Fruit fly (Drosophila melanogaster) whole organism, embryonic: ENCODE results near the gene rt.

ENCODE experiments used
- B-H1 ChIP-seq: fragments of 200-800 bp; sonication (Bioruptor generic); IDR thresholded peaks from 3 replicates; pipeline ENCODE4 v1.3.6; 2022; ENCODE audit warnings: missing biosample characterization, missing genetic modification characterization
- CG11456 ChIP-seq: fragments of 200-800 bp; sonication (Bioruptor generic); IDR thresholded peaks from 3 replicates; pipeline ENCODE4 v1.3.6; 2022; ENCODE audit warnings: missing biosample characterization, missing genetic modification characterization
- CG12155 ChIP-seq: fragments of 200-800 bp; sonication (Bioruptor generic); optimal IDR thresholded peaks from 3 replicates; lab custom pipeline; 2016; ENCODE audit warnings: missing biosample characterization, missing genetic modification characterization
- CG12391 ChIP-seq: fragments of 200-800 bp; sonication (Bioruptor generic); optimal IDR thresholded peaks from 3 replicates; lab custom pipeline; 2018; ENCODE audit warnings: missing biosample characterization, mild to moderate bottlenecking, missing genetic modification characterization, moderate library complexity
- CG13624 ChIP-seq: fragments of 200-800 bp; sonication (Bioruptor generic); optimal IDR thresholded peaks from 2 replicates; lab custom pipeline; 2016; ENCODE audit warnings: missing biosample characterization, missing genetic modification characterization
- CG17361 ChIP-seq: fragments of 200-800 bp; sonication (Bioruptor generic); IDR thresholded peaks from 3 replicates; pipeline ENCODE4 v1.3.6; 2022; ENCODE audit warnings: missing biosample characterization, missing genetic modification characterization
- CG17912 ChIP-seq: fragments of 200-800 bp; sonication (Bioruptor generic); optimal IDR thresholded peaks from 2 replicates; lab custom pipeline; 2018; ENCODE audit warnings: missing biosample characterization, mild to moderate bottlenecking, missing genetic modification characterization
- CG18599 ChIP-seq: fragments of 200-800 bp; sonication (Bioruptor generic); optimal IDR thresholded peaks from 3 replicates; lab custom pipeline; 2017; ENCODE audit warnings: missing biosample characterization, missing genetic modification characterization, mild to moderate bottlenecking, moderate library complexity, missing genetic modification reagents
- CG2678 ChIP-seq: fragments of 200-800 bp; sonication (Bioruptor generic); optimal IDR thresholded peaks from 3 replicates; lab custom pipeline; 2019; ENCODE audit warnings: missing biosample characterization, mild to moderate bottlenecking, missing genetic modification characterization, moderate library complexity
- CG2712 ChIP-seq: fragments of 200-800 bp; optimal IDR thresholded peaks from 3 replicates; lab custom pipeline; 2019; ENCODE audit warnings: missing biosample characterization, mild to moderate bottlenecking, missing genetic modification characterization, moderate library complexity
- CG2875 ChIP-seq: fragments of 200-800 bp; sonication (Bioruptor generic); optimal IDR thresholded peaks from 2 replicates; lab custom pipeline; 2017; ENCODE audit warnings: missing biosample characterization, mild to moderate bottlenecking, missing genetic modification characterization, missing genetic modification reagents
- CG31365 ChIP-seq: fragments of 200-800 bp; sonication (Bioruptor generic); optimal IDR thresholded peaks from 2 replicates; lab custom pipeline; 2018; ENCODE audit warnings: missing biosample characterization, mild to moderate bottlenecking, missing genetic modification characterization
- CG3163 ChIP-seq: fragments of 200-800 bp; sonication (Bioruptor generic); optimal IDR thresholded peaks from 3 replicates; lab custom pipeline; 2016; ENCODE audit warnings: missing biosample characterization, missing genetic modification characterization
- CG3407 ChIP-seq: fragments of 200-800 bp; sonication (Bioruptor generic); optimal IDR thresholded peaks from 2 replicates; lab custom pipeline; 2018; ENCODE audit warnings: missing biosample characterization, mild to moderate bottlenecking, missing genetic modification characterization
- CG5180 ChIP-seq: fragments of 200-800 bp; sonication (Bioruptor generic); optimal IDR thresholded peaks from 3 replicates; lab custom pipeline; 2017; ENCODE audit warnings: missing biosample characterization, missing genetic modification characterization, mild to moderate bottlenecking, moderate library complexity, missing genetic modification reagents
- CG6254 ChIP-seq: fragments of 200-800 bp; sonication (Bioruptor generic); optimal IDR thresholded peaks from 3 replicates; lab custom pipeline; 2017; ENCODE audit warnings: mild to moderate bottlenecking, missing biosample characterization, missing genetic modification reagents, missing genetic modification characterization
- CG7839 ChIP-seq: fragments of 200-800 bp; sonication (Bioruptor generic); optimal IDR thresholded peaks from 3 replicates; lab custom pipeline; 2018; ENCODE audit warnings: missing biosample characterization, mild to moderate bottlenecking, missing genetic modification characterization, moderate library complexity
- CG8478 ChIP-seq: fragments of >200 bp; optimal IDR thresholded peaks from 2 replicates; lab custom pipeline; 2018
- CG9932 ChIP-seq: fragments of 200-800 bp; sonication (Bioruptor generic); IDR thresholded peaks from 2 replicates; pipeline ENCODE4 v1.3.6; 2022; ENCODE audit warnings: missing biosample characterization, missing genetic modification characterization
- CkIIα-i1 ChIP-seq: fragments of 200-800 bp; sonication (Bioruptor generic); IDR thresholded peaks from 2 replicates; pipeline ENCODE4 v1.3.6; 2022; ENCODE audit warnings: missing biosample characterization, missing genetic modification characterization
- D ChIP-seq, 2 experiments: fragments of 200-800 bp in 1 of 2; fragments of >200 bp in 1 of 2; sonication (Bioruptor generic) in 1 of 2; optimal IDR thresholded peaks; 2 replicates in 1 of 2; 3 replicates in 1 of 2; lab custom pipeline; 2017; ENCODE audit warnings: mild to moderate bottlenecking in 1 of 2, missing biosample characterization in 1 of 2, missing genetic modification characterization in 1 of 2, missing genetic modification reagents in 1 of 2
- Dbx ChIP-seq: fragments of 200-800 bp; sonication (Bioruptor generic); IDR thresholded peaks from 3 replicates; pipeline ENCODE4 v1.3.6; 2022; ENCODE audit warnings: missing biosample characterization, missing genetic modification characterization
- Drgx ChIP-seq: fragments of 200-800 bp; sonication (Bioruptor generic); IDR thresholded peaks from 2 replicates; pipeline ENCODE4 v1.3.6; 2022; ENCODE audit warnings: missing biosample characterization, missing genetic modification characterization
- Eip74EF ChIP-seq, 2 experiments: fragments of 200-800 bp in 1 of 2; fragments of >200 bp in 1 of 2; sonication (Bioruptor generic) in 1 of 2; optimal IDR thresholded peaks; 2 replicates each; lab custom pipeline; 2017 to 2019; ENCODE audit warnings: missing biosample characterization in 2 of 2, missing genetic modification characterization in 2 of 2, mild to moderate bottlenecking in 1 of 2, moderate library complexity in 1 of 2
- H15 ChIP-seq: fragments of 200-800 bp; sonication (Bioruptor generic); IDR thresholded peaks from 3 replicates; pipeline ENCODE4 v1.3.6; 2022; ENCODE audit warnings: missing biosample characterization, missing genetic modification characterization
- Hand ChIP-seq: fragments of 200-800 bp; sonication (Bioruptor generic); optimal IDR thresholded peaks from 2 replicates; lab custom pipeline; 2017; ENCODE audit warnings: mild to moderate bottlenecking, missing biosample characterization, missing genetic modification reagents, missing genetic modification characterization
- Jarid2 ChIP-seq: fragments of 200-800 bp; sonication (Bioruptor generic); optimal IDR thresholded peaks from 3 replicates; lab custom pipeline; 2017; ENCODE audit warnings: mild to moderate bottlenecking, missing biosample characterization, missing genetic modification reagents, missing genetic modification characterization
- Med ChIP-seq: fragments of 200-800 bp; sonication (Bioruptor generic); peaks from one replicate; lab custom pipeline; 2016; ENCODE audit warnings: missing biosample characterization, missing genetic modification characterization, mild to moderate bottlenecking, inconsistent platforms, moderate library complexity
- Nf-YA ChIP-seq: fragments of 200-800 bp; sonication (Bioruptor generic); IDR thresholded peaks from 2 replicates; pipeline ENCODE4 v1.3.6; 2022; ENCODE audit warnings: missing biosample characterization, missing genetic modification characterization
- Spps ChIP-seq: fragments of 200-800 bp; sonication (Bioruptor generic); optimal IDR thresholded peaks from 2 replicates; lab custom pipeline; 2018; ENCODE audit warnings: missing biosample characterization, mild to moderate bottlenecking, missing genetic modification characterization
- Stat92E ChIP-seq, 3 experiments: fragments of >200 bp in 2 of 3; fragments of 200-800 bp in 1 of 3; sonication (Bioruptor generic) in 1 of 3; optimal IDR thresholded peaks; 2 replicates each; lab custom pipeline; 2017 to 2019; ENCODE audit warnings: missing biosample characterization in 3 of 3, missing genetic modification characterization in 3 of 3, mild to moderate bottlenecking in 1 of 3, moderate library complexity in 1 of 3
- Trl ChIP-seq, 3 experiments: fragments of >200 bp in 2 of 3; fragments of 200-800 bp in 1 of 3; sonication (Bioruptor generic) in 1 of 3; optimal IDR thresholded peaks; 2 replicates in 1 of 3; 3 replicates in 2 of 3; lab custom pipeline; 2016 to 2017; ENCODE audit warnings: missing biosample characterization in 1 of 3, missing genetic modification characterization in 1 of 3
- Vsx1 ChIP-seq: fragments of 200-800 bp; sonication (Bioruptor generic); optimal IDR thresholded peaks from 2 replicates; lab custom pipeline; 2017; ENCODE audit warnings: missing biosample characterization, mild to moderate bottlenecking, missing genetic modification characterization, missing genetic modification reagents
- cg ChIP-seq: fragments of 200-800 bp; sonication (Bioruptor generic); optimal IDR thresholded peaks from 3 replicates; lab custom pipeline; 2019; ENCODE audit warnings: missing biosample characterization, mild to moderate bottlenecking, missing genetic modification characterization, moderate library complexity
- chinmo ChIP-seq: fragments of 200-800 bp; sonication (Bioruptor generic); IDR thresholded peaks from 4 replicates; pipeline ENCODE4 v1.3.6; 2022; ENCODE audit warnings: missing biosample characterization, missing genetic modification characterization; ENCODE audit not compliant: partially characterized antibody
- crp ChIP-seq, 2 experiments: fragments of 200-800 bp; sonication (Bioruptor generic); optimal IDR thresholded peaks; 2 replicates in 1 of 2; 3 replicates in 1 of 2; lab custom pipeline; 2017; ENCODE audit warnings: missing biosample characterization in 2 of 2, missing genetic modification characterization in 2 of 2, mild to moderate bottlenecking in 1 of 2, moderate library complexity in 1 of 2
- eyg ChIP-seq: fragments of 200-800 bp; sonication (Bioruptor generic); optimal IDR thresholded peaks from 3 replicates; lab custom pipeline; 2016; ENCODE audit warnings: missing biosample characterization, missing genetic modification characterization
- gsb-n ChIP-seq: fragments of 200-800 bp; sonication (Bioruptor generic); optimal IDR thresholded peaks from 3 replicates; lab custom pipeline; 2018; ENCODE audit warnings: missing biosample characterization, mild to moderate bottlenecking, missing genetic modification characterization
- inv ChIP-seq: fragments of 200-800 bp; sonication (Bioruptor generic); IDR thresholded peaks from 2 replicates; pipeline ENCODE4 v1.3.6; 2022; ENCODE audit warnings: missing biosample characterization, missing genetic modification characterization; ENCODE audit not compliant: partially characterized antibody
- mirr ChIP-seq: fragments of 200-800 bp; sonication (Bioruptor generic); optimal IDR thresholded peaks from 3 replicates; lab custom pipeline; 2018; ENCODE audit warnings: missing biosample characterization, mild to moderate bottlenecking, missing genetic modification characterization
- pzg ChIP-seq: fragments of 200-800 bp; sonication (Bioruptor generic); optimal IDR thresholded peaks from 3 replicates; lab custom pipeline; 2018; ENCODE audit warnings: missing biosample characterization, mild to moderate bottlenecking, missing genetic modification characterization, moderate library complexity
- row ChIP-seq: fragments of 200-800 bp; sonication (Bioruptor generic); IDR thresholded peaks from 3 replicates; pipeline ENCODE4 v1.3.6; 2022; ENCODE audit warnings: missing biosample characterization, missing genetic modification characterization
- sr ChIP-seq: fragments of 200-800 bp; sonication (Bioruptor generic); IDR thresholded peaks from 3 replicates; pipeline ENCODE4 v1.3.6; 2022; ENCODE audit warnings: missing biosample characterization, missing genetic modification characterization
- stwl ChIP-seq: fragments of 200-800 bp; sonication (Bioruptor generic); optimal IDR thresholded peaks from 3 replicates; lab custom pipeline; 2018; ENCODE audit warnings: missing biosample characterization, mild to moderate bottlenecking, missing genetic modification characterization, moderate library complexity
- twi ChIP-seq: fragments of 200-800 bp; optimal IDR thresholded peaks from 2 replicates; lab custom pipeline; 2019; ENCODE audit warnings: missing biosample characterization, mild to moderate bottlenecking, missing genetic modification characterization, moderate library complexity
- zen ChIP-seq: fragments of 200-800 bp; sonication (Bioruptor generic); optimal IDR thresholded peaks from 3 replicates; lab custom pipeline; 2018; ENCODE audit warnings: missing biosample characterization, mild to moderate bottlenecking, missing genetic modification characterization, moderate library complexity

Gene rt

DNA sequence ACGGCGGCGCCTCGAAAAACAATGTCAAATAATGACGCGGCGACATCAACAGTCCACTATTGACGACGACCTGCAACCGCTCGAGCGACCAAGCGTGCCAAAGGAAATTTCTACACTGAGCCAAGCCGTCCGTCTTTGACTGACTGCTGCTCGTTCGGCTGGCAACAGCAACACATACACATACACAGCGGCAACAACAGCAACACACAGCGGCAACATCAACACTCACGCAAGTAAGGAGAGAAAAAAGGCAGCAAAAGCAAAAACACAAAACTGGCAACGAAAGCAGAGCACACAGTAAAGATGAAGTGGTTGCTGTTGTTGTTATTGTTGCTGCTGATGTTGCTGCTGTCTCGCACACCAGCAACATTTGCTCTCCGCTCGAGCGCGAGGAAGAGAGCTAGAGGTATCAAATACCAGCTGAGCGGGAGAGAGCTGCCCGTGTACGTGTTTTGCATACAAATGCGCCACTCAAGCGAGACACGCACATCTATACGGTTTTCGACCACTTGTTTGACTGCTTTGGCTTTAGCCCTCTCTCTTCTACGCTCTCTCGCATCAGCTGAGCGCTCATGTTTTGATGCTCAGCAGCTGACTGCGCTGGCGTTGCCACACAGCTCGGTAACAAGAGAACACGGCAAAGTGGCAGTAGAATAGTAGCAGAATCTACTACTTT, 34.4 kb downstream of the rt start (continued):
- TF ChIP-seq CG6254 (GFP tag; lab: Kevin White, UChicago) (peak; percentile 22), eyg (no peak), CG2712 (tag; lab: Kevin White, UChicago) (peak; percentile 34), Med (peak; percentile 92), Hand (peak; percentile 72), Dbx (GFP tag; lab: Robert Waterston, UW) (0 out of 3 replicates have a peak, but pooled peaks have one; percentile 38), CG8478 (peak; percentile 93), Nf-YA (no peak), gsb-n (tag; lab: Kevin White, UChicago) (peak; percentile 14), CG7839 (peak; percentile 28), CG11456 (GFP tag; lab: Robert Waterston, UW) (peak; percentile 56; the same call in 2 of the 3 replicates), CG9932 (GFP tag; lab: Robert Waterston, UW) (peak; percentile 19; the same call in 1 of the 2 replicates), Stat92E (GFP tag; optimal IDR thresholded peaks at IDR 0.05; lab: Kevin White, UChicago) (peak in 1 of 3 experiments; percentile 70), CG31365 (tag; lab: Kevin White, UChicago) (peak; percentile 32), pzg (GFP tag; lab: Kevin White, UChicago) (peak; percentile 28), CG3407 (GFP tag; lab: Kevin White, UChicago) (peak; percentile 1), Jarid2 (GFP tag; lab: Kevin White, UChicago) (peak; percentile 96), sr (GFP tag; lab: Robert Waterston, UW) (peak; percentile 60; the same call in 2 of the 3 replicates), Drgx (GFP tag; lab: Robert Waterston, UW) (peak; percentile 71), CG12391 (peak; percentile 10), row (GFP tag; lab: Robert Waterston, UW) (no peak; the same call in 2 of the 3 replicates), CG13624 (GFP tag; lab: Kevin White, UChicago) (peak; percentile 40), stwl (tag; lab: Kevin White, UChicago) (peak; percentile 47), CG17912 (GFP tag; lab: Kevin White, UChicago) (peak; percentile 7), twi (tag; lab: Kevin White, UChicago) (no peak), CG2875 (peak; percentile 13), CG2678 (tag; lab: Kevin White, UChicago) (peak; percentile 13), Spps (tag; lab: Kevin White, UChicago) (peak; percentile 6), mirr (GFP tag; lab: Kevin White, UChicago) (peak; percentile 59), zen (tag; lab: Kevin White, UChicago) (no peak), CG17361 (GFP tag; lab: Robert Waterston, UW) (peak; percentile 29; the same call in 1 of the 3 replicates), CG3163 (GFP tag; lab: Kevin White, UChicago) (peak; percentile 59), CG5180 (peak; percentile 75), inv (GFP tag; lab: Robert Waterston, UW) (peak; percentile 23; the same call in 1 of the 2 replicates), CG18599 (GFP tag; lab: Kevin White, UChicago) (peak; percentile 49), Eip74EF (GFP tag; optimal IDR thresholded peaks at IDR 0.05; lab: Kevin White, UChicago) (peak in 1 of 2 experiments; percentile 67), Vsx1 (peak; percentile 34), crp (GFP tag; optimal IDR thresholded peaks at IDR 0.05; lab: Kevin White, UChicago) (peak; percentile 79 to 97), D (optimal IDR thresholded peaks at IDR 0.05; lab: Kevin White, UChicago) (peak; percentile 92), D (GFP tag; optimal IDR thresholded peaks at IDR 0.05; lab: Kevin White, UChicago) (no peak), CG12155 (peak; percentile 25), H15 (GFP tag; lab: Robert Waterston, UW) (no peak), Trl (optimal IDR thresholded peaks at IDR 0.05; lab: Kevin White, UChicago) (peak; percentile 99 to 100), Trl (GFP tag; optimal IDR thresholded peaks at IDR 0.05; lab: Kevin White, UChicago) (peak; percentile 78), B-H1 (GFP tag; lab: Robert Waterston, UW) (no peak; the same call in 2 of the 3 replicates), CkIIα-i1 (GFP tag; lab: Robert Waterston, UW) (no peak), cg (peak; percentile 100), chinmo (GFP tag; lab: Robert Waterston, UW) (peak; percentile 98)
